Worm (Caenorhabditis elegans) whole organism, midembryonic: ENCODE data around the gene K05G3.2.

Experiments
- T22C8.4 ChIP-seq: fragments of 200-800 bp; sonication (Bioruptor generic); IDR thresholded peaks from 2 replicates; pipeline ENCODE4 v1.3.6; 2022; ENCODE audit warnings: missing genetic modification characterization, missing compliant biosample characterization
- cog-1 ChIP-seq: sonication (generic microtip); optimal IDR thresholded peaks from 2 replicates; lab custom pipeline; 2016; ENCODE audit warnings: missing genetic modification characterization, missing compliant biosample characterization
- flt-1 ChIP-seq: fragments of 200-800 bp; sonication (Bioruptor generic); IDR thresholded peaks from 2 replicates; pipeline ENCODE4 v1.3.6; 2022; ENCODE audit warnings: missing genetic modification characterization, missing compliant biosample characterization
- klf-2 ChIP-seq: fragments of 200-800 bp; sonication (Bioruptor generic); conservative IDR thresholded peaks from 2 replicates; pipeline ENCODE4 v1.3.6; 2022; ENCODE audit warnings: missing genetic modification reagents, missing genetic modification characterization, missing compliant biosample characterization
- med-1 ChIP-seq: sonication (generic microtip); optimal IDR thresholded peaks from 2 replicates; lab custom pipeline; 2017; ENCODE audit warnings: missing genetic modification characterization, mild to moderate bottlenecking, missing compliant biosample characterization, antibody characterized with exemption, missing genetic modification reagents; ENCODE audit not compliant: insufficient read depth
- ref-1 ChIP-seq: fragments of 200-800 bp; sonication (Bioruptor generic); conservative IDR thresholded peaks from 2 replicates; pipeline ENCODE4 v1.3.6; 2022; ENCODE audit warnings: missing genetic modification reagents, missing genetic modification characterization, missing compliant biosample characterization
- tab-1 ChIP-seq: fragments of 200-800 bp; sonication (Bioruptor generic); IDR thresholded peaks from 2 replicates; pipeline ENCODE4 v1.3.6; 2022; ENCODE audit warnings: missing genetic modification characterization, missing compliant biosample characterization
- ztf-23 ChIP-seq: fragments of 200-800 bp; sonication (Bioruptor generic); IDR thresholded peaks from 2 replicates; pipeline ENCODE4 v1.3.6; 2022; ENCODE audit warnings: missing genetic modification reagents, missing genetic modification characterization, missing compliant biosample characterization
- ztf-29 ChIP-seq: fragments of 200-800 bp; sonication (Bioruptor generic); IDR thresholded peaks from 2 replicates; pipeline ENCODE4 v1.3.6; 2022; ENCODE audit warnings: missing genetic modification reagents, missing genetic modification characterization, missing compliant biosample characterization

K05G3.2 gene

ce11 chrX:16532513-16532912, 37.8 kb downstream of the K05G3.2 start:
- TF ChIP-seq klf-2 (GFP tag; lab: Robert Waterston, UW) (no peak), med-1 (no peak), T22C8.4 (GFP tag; lab: Robert Waterston, UW) (no peak), cog-1 (no peak), ztf-23 (no peak), ref-1 (GFP tag; lab: Robert Waterston, UW) (no peak), flt-1 (no peak), ztf-29 (GFP tag; lab: Robert Waterston, UW) (no peak), tab-1 (GFP tag; lab: Robert Waterston, UW) (no peak)

DNA sequence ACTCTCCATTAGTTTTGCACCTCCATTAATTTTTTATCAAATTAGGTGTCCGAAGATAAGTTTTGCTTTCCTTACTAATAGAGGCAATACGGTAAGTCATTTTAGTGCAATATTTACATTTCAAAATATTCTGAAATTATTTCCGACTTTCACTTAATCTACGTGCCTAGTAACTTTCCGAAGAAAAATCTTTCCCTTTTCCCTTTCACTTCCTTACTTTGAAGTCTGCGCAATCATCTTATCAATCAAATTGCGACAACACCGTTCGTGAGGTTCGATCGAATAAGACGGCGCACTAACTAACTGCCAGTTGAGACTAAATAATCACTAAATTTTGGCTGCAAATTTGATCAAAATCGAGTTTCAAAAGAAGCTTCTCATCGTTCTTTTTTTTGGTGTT, 39.1 kb downstream of the K05G3.2 start:
- no peak for TF ChIP-seq flt-1
- no peak for TF ChIP-seq ref-1 (GFP tag; lab: Robert Waterston, UW)
- TF ChIP-seq ztf-23: no peak
- no peak for TF ChIP-seq cog-1
- no peak for TF ChIP-seq klf-2 (GFP tag; lab: Robert Waterston, UW)
- TF ChIP-seq tab-1 (GFP tag; lab: Robert Waterston, UW): no peak
- TF ChIP-seq T22C8.4 (GFP tag; lab: Robert Waterston, UW): no peak
- no peak for TF ChIP-seq med-1
- TF ChIP-seq ztf-29 (GFP tag; lab: Robert Waterston, UW): no peak

DNA sequence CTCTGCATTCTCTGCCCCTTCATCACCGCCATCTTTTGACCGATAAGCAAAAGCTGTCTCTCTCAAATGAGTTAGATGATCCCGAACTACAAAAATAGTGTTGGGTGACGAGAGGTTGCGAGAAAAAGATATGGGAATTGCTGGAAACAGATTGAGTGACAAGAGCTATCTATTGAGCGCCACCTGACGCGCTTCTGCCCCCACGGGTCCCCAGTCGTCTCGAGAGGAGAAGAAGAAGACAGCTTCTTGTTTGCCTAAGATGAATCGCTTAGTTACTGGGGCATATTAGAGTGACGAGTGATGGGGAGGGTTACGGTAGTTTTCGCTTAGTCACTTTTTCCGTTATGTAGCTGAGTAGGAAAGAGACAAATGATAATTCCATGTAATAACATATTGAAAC, 39.8 kb downstream of the K05G3.2 start:
- TF ChIP-seq ztf-23: no peak
- 0 out of 2 replicates have a peak, but pooled peaks have one; percentile 10 for TF ChIP-seq flt-1
- TF ChIP-seq ztf-29 (GFP tag; lab: Robert Waterston, UW): no peak

- no peak for TF ChIP-seq tab-1 (GFP tag; lab: Robert Waterston, UW)
Observed at ce11 chrX:16535192-16535591, 40.5 kb downstream of the K05G3.2 start.

- TF ChIP-seq flt-1 (no peak), klf-2 (GFP tag; lab: Robert Waterston, UW) (no peak), ztf-23 (no peak), ztf-29 (GFP tag; lab: Robert Waterston, UW) (no peak)
Observed at ce11 chrX:16536230-16536940, 41.7 kb downstream of the K05G3.2 start, which contains the start of gene pat-9. TSS of gene pat-9 (plus strand) at chrX:16536890.

DNA sequence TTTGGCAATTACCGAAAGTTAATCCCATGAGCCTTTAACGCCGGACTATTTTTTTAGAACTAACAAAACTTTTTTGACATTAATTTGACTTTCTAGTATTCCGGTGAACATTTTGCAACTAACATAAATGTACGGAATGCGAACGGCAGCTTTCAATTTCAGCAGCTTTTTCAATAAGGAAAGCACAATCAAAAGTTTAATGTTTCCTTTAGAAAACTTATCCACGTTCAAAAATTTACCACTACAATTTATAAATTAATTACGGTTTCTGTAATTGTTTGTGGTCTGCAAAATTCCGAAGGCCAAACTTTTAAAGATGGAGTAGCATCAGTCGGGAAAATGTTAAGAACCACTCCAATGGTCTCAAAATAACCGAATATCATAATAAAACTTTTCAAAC, 45.6 kb downstream of the K05G3.2 start, which contains the start of gene osm-1:
TSS of gene osm-1 (plus strand) at position 301 of the 400 bp plus-strand sequence.
- TF ChIP-seq T22C8.4 (GFP tag; lab: Robert Waterston, UW): no peak
- no peak for TF ChIP-seq tab-1 (GFP tag; lab: Robert Waterston, UW)
- TF ChIP-seq ztf-23: no peak

DNA sequence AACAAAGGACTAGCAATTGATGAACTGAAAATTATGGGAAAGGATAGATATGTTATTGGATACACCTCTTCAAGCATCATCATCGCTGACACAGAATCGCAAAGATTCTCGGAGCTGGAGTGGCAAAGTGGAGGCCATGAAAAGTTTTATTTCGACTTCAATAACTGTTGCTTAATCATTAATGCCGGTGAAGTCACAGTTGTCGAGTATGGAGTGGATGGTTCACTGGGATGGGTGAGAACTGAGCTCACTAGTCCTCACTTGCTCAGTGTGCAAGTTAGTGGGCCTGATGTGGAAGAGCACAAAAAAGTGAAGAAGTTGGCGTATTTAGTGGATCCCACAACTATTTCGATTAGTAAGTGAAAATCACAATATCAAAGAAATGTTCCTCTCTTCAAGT, 49.2 kb downstream of the K05G3.2 start:
- no peak for TF ChIP-seq flt-1
- TF ChIP-seq klf-2 (GFP tag; lab: Robert Waterston, UW): no peak
- TF ChIP-seq med-1: no peak
- no peak for TF ChIP-seq ztf-29 (GFP tag; lab: Robert Waterston, UW)
- TF ChIP-seq tab-1 (GFP tag; lab: Robert Waterston, UW): no peak
- no peak for TF ChIP-seq ztf-23
- no peak for TF ChIP-seq ref-1 (GFP tag; lab: Robert Waterston, UW)
- TF ChIP-seq T22C8.4 (GFP tag; lab: Robert Waterston, UW): no peak
- TF ChIP-seq cog-1: no peak

ce11 chrX:16545641-16546040, 50.9 kb downstream of the K05G3.2 start:
- TF ChIP-seq med-1 (no peak), tab-1 (GFP tag; lab: Robert Waterston, UW) (no peak), cog-1 (no peak), ref-1 (GFP tag; lab: Robert Waterston, UW) (no peak), klf-2 (GFP tag; lab: Robert Waterston, UW) (no peak), ztf-23 (no peak), ztf-29 (GFP tag; lab: Robert Waterston, UW) (no peak), T22C8.4 (GFP tag; lab: Robert Waterston, UW) (no peak), flt-1 (no peak)

ce11 chrX:16546135-16546534, 51.4 kb downstream of the K05G3.2 start:
- TF ChIP-seq tab-1 (GFP tag; lab: Robert Waterston, UW) (no peak), med-1 (no peak)

- no peak for TF ChIP-seq tab-1 (GFP tag; lab: Robert Waterston, UW)
- TF ChIP-seq T22C8.4 (GFP tag; lab: Robert Waterston, UW): no peak
- TF ChIP-seq med-1: no peak
- TF ChIP-seq ztf-29 (GFP tag; lab: Robert Waterston, UW): no peak
- TF ChIP-seq klf-2 (GFP tag; lab: Robert Waterston, UW): no peak
- no peak for TF ChIP-seq ref-1 (GFP tag; lab: Robert Waterston, UW)
- TF ChIP-seq cog-1: no peak
- no peak for TF ChIP-seq flt-1
Observed at ce11 chrX:16548290-16548689, 53.6 kb downstream of the K05G3.2 start.
